Worm (Caenorhabditis elegans) whole organism, L4/young adult: Measurements from ENCODE around the gene C39B10.3.

Experiments used
- W03F9.2 ChIP-seq: fragments of 150-350 bp; optimal IDR thresholded peaks from 2 replicates; lab custom pipeline; 2014; ENCODE audit warnings: missing biosample characterization, missing genetic modification characterization
- dao-5 ChIP-seq: sonication (generic microtip); optimal IDR thresholded peaks from 2 replicates; lab custom pipeline; 2016; ENCODE audit warnings: missing genotype, missing genetic modification characterization, moderate library complexity, missing compliant biosample characterization

ce11 chrX:10401118-10401517 is 42.8 kb upstream of the C39B10.3 start:
- TF ChIP-seq dao-5 (tag; lab: Kevin White, UChicago): no peak
- TF ChIP-seq W03F9.2 (tag; lab: Kevin White, UChicago): no peak
